Fruit fly (Drosophila melanogaster): ENCODE data around the gene Sp1.

dm6 chrX:9740269-9740668 lies 10.8 kb downstream of the Sp1 start:
- TF ChIP-seq psq (optimal IDR thresholded peaks at IDR 0.05), result no peak
- TF ChIP-seq pan (optimal IDR thresholded peaks at IDR 0.05), result no peak
- no peak for TF ChIP-seq CG8478 (optimal IDR thresholded peaks at IDR 0.05)

All from whole organism.